Fruit fly (Drosophila melanogaster) whole organism, embryonic: ENCODE results near the gene CG43439.

Source experiments
- Atf6 ChIP-seq: fragments of 200-800 bp; sonication (Bioruptor generic); IDR thresholded peaks from 2 replicates; pipeline ENCODE4 v1.3.6; 2022; ENCODE audit warnings: missing biosample characterization, missing genetic modification characterization
- Bgb ChIP-seq: fragments of 200-800 bp; sonication (Bioruptor generic); IDR thresholded peaks from 2 replicates; pipeline ENCODE4 v1.3.6; 2022; ENCODE audit warnings: missing biosample characterization, missing genetic modification characterization; ENCODE audit not compliant: partially characterized antibody
- CG10267 ChIP-seq: fragments of 200-800 bp; sonication (Bioruptor generic); optimal IDR thresholded peaks from 2 replicates; lab custom pipeline; 2018; ENCODE audit warnings: missing biosample characterization, mild to moderate bottlenecking, missing genetic modification characterization, moderate library complexity
- CG10543 ChIP-seq: fragments of 200-800 bp; sonication (Bioruptor generic); optimal IDR thresholded peaks from 3 replicates; lab custom pipeline; 2017; ENCODE audit warnings: missing biosample characterization, mild to moderate bottlenecking, missing genetic modification characterization, moderate library complexity
- CG10979 ChIP-seq: fragments of 200-800 bp; sonication (Bioruptor generic); optimal IDR thresholded peaks from 2 replicates; lab custom pipeline; 2018; ENCODE audit warnings: missing biosample characterization, mild to moderate bottlenecking, missing genetic modification characterization, moderate library complexity
- CG14441 ChIP-seq: fragments of 200-800 bp; sonication (Bioruptor generic); IDR thresholded peaks from 2 replicates; pipeline ENCODE4 v1.3.6; 2022; ENCODE audit warnings: missing biosample characterization, missing genetic modification characterization
- CG14667 ChIP-seq: fragments of 200-800 bp; sonication (Bioruptor generic); IDR thresholded peaks from 2 replicates; pipeline ENCODE4 v1.3.6; 2022; ENCODE audit warnings: missing biosample characterization, missing genetic modification characterization
- CG15073 ChIP-seq: fragments of 200-800 bp; sonication (Bioruptor generic); optimal IDR thresholded peaks from 2 replicates; lab custom pipeline; 2016; ENCODE audit warnings: missing biosample characterization, missing genetic modification characterization
- CG17568 ChIP-seq: fragments of 200-800 bp; sonication (Bioruptor generic); optimal IDR thresholded peaks from 2 replicates; lab custom pipeline; 2018; ENCODE audit warnings: missing biosample characterization, mild to moderate bottlenecking, missing genetic modification characterization, moderate library complexity
- CG18262 ChIP-seq: fragments of 200-800 bp; optimal IDR thresholded peaks from 3 replicates; lab custom pipeline; 2019; ENCODE audit warnings: missing biosample characterization, mild to moderate bottlenecking, missing genetic modification characterization, moderate library complexity
- CG30403 ChIP-seq: fragments of 200-800 bp; sonication (Bioruptor generic); optimal IDR thresholded peaks from 3 replicates; lab custom pipeline; 2016; ENCODE audit warnings: missing biosample characterization, missing genetic modification characterization
- CG31388 ChIP-seq: fragments of 200-800 bp; sonication (Bioruptor generic); optimal IDR thresholded peaks from 2 replicates; lab custom pipeline; 2016; ENCODE audit warnings: missing biosample characterization, missing genetic modification characterization
- CG3163 ChIP-seq: fragments of 200-800 bp; sonication (Bioruptor generic); optimal IDR thresholded peaks from 3 replicates; lab custom pipeline; 2016; ENCODE audit warnings: missing biosample characterization, missing genetic modification characterization
- CG4360 ChIP-seq: fragments of 200-800 bp; sonication (Bioruptor generic); IDR thresholded peaks from 2 replicates; pipeline ENCODE4 v1.3.6; 2022; ENCODE audit warnings: missing biosample characterization, missing genetic modification characterization
- CG4617 ChIP-seq: fragments of 200-800 bp; sonication (Bioruptor generic); optimal IDR thresholded peaks from 3 replicates; lab custom pipeline; 2016; ENCODE audit warnings: missing biosample characterization, missing genetic modification characterization, borderline replicate concordance
- CG4707 ChIP-seq: fragments of 200-800 bp; sonication (Bioruptor generic); optimal IDR thresholded peaks from 2 replicates; lab custom pipeline; 2018; ENCODE audit warnings: missing biosample characterization, mild to moderate bottlenecking, missing genetic modification characterization, moderate library complexity
- CG6254 ChIP-seq: fragments of 200-800 bp; sonication (Bioruptor generic); optimal IDR thresholded peaks from 3 replicates; lab custom pipeline; 2017; ENCODE audit warnings: mild to moderate bottlenecking, missing biosample characterization, missing genetic modification reagents, missing genetic modification characterization
- CG7963 ChIP-seq: fragments of 200-800 bp; sonication (Bioruptor generic); IDR thresholded peaks from 3 replicates; pipeline ENCODE4 v1.3.6; 2022; ENCODE audit warnings: missing biosample characterization, missing genetic modification characterization; ENCODE audit not compliant: partially characterized antibody
- CG9817 ChIP-seq: fragments of 200-800 bp; sonication (Bioruptor generic); optimal IDR thresholded peaks from 2 replicates; lab custom pipeline; 2018; ENCODE audit warnings: missing biosample characterization, mild to moderate bottlenecking, missing genetic modification characterization, moderate library complexity
- CkIIα-i1 ChIP-seq: fragments of 200-800 bp; sonication (Bioruptor generic); IDR thresholded peaks from 2 replicates; pipeline ENCODE4 v1.3.6; 2022; ENCODE audit warnings: missing biosample characterization, missing genetic modification characterization
- D ChIP-seq, 2 experiments: fragments of 200-800 bp in 1 of 2; fragments of >200 bp in 1 of 2; sonication (Bioruptor generic) in 1 of 2; optimal IDR thresholded peaks; 2 replicates in 1 of 2; 3 replicates in 1 of 2; lab custom pipeline; 2017; ENCODE audit warnings: mild to moderate bottlenecking in 1 of 2, missing biosample characterization in 1 of 2, missing genetic modification characterization in 1 of 2, missing genetic modification reagents in 1 of 2
- Deaf1 ChIP-seq: fragments of 200-800 bp; optimal IDR thresholded peaks from 3 replicates; lab custom pipeline; 2019; ENCODE audit warnings: missing biosample characterization, mild to moderate bottlenecking, missing genetic modification characterization, moderate library complexity
- Ets65A ChIP-seq: fragments of 200-800 bp; sonication (Bioruptor generic); peaks from one replicate; lab custom pipeline; 2016; ENCODE audit warnings: missing biosample characterization, missing genetic modification characterization
- HLH54F ChIP-seq: fragments of 200-800 bp; sonication (Bioruptor generic); optimal IDR thresholded peaks from 3 replicates; lab custom pipeline; 2016; ENCODE audit warnings: missing biosample characterization, missing genetic modification characterization
- Hey ChIP-seq: fragments of 200-800 bp; sonication (Bioruptor generic); optimal IDR thresholded peaks from 3 replicates; lab custom pipeline; 2018; ENCODE audit warnings: missing biosample characterization, mild to moderate bottlenecking, missing genetic modification characterization
- Mrtf ChIP-seq: fragments of 200-800 bp; sonication (Bioruptor generic); IDR thresholded peaks from 3 replicates; pipeline ENCODE4 v1.3.6; 2022; ENCODE audit warnings: missing biosample characterization, missing genetic modification characterization
- Six4 ChIP-seq: fragments of 200-800 bp; sonication (Bioruptor generic); optimal IDR thresholded peaks from 2 replicates; lab custom pipeline; 2016; ENCODE audit warnings: missing biosample characterization, missing genetic modification characterization
- Trl ChIP-seq, 3 experiments: fragments of >200 bp in 2 of 3; fragments of 200-800 bp in 1 of 3; sonication (Bioruptor generic) in 1 of 3; optimal IDR thresholded peaks; 2 replicates in 1 of 3; 3 replicates in 2 of 3; lab custom pipeline; 2016 to 2017; ENCODE audit warnings: missing biosample characterization in 1 of 3, missing genetic modification characterization in 1 of 3
- Xrp1 ChIP-seq: fragments of 200-800 bp; sonication (Bioruptor generic); IDR thresholded peaks from 2 replicates; pipeline ENCODE4 v1.3.6; 2022; ENCODE audit warnings: missing biosample characterization, missing genetic modification characterization
- ara ChIP-seq: fragments of 200-800 bp; sonication (Bioruptor generic); IDR thresholded peaks from 2 replicates; pipeline ENCODE4 v1.3.6; 2022; ENCODE audit warnings: missing biosample characterization, missing genetic modification characterization
- bab2 ChIP-seq: fragments of 200-800 bp; sonication (Bioruptor generic); optimal IDR thresholded peaks from 2 replicates; lab custom pipeline; 2016; ENCODE audit warnings: missing biosample characterization, missing genetic modification characterization
- croc ChIP-seq: fragments of 200-800 bp; sonication (Bioruptor generic); conservative IDR thresholded peaks from 3 replicates; pipeline ENCODE4 v1.3.6; 2022; ENCODE audit warnings: missing biosample characterization, missing genetic modification characterization
- disco-r ChIP-seq: fragments of 200-800 bp; sonication (Bioruptor generic); optimal IDR thresholded peaks from 2 replicates; lab custom pipeline; 2016; ENCODE audit warnings: missing biosample characterization, missing genetic modification characterization
- dmrt11E ChIP-seq: fragments of 200-800 bp; sonication (Bioruptor generic); optimal IDR thresholded peaks from 3 replicates; lab custom pipeline; 2018; ENCODE audit warnings: missing biosample characterization, mild to moderate bottlenecking, missing genetic modification characterization, moderate library complexity
- emc ChIP-seq: fragments of 200-800 bp; sonication (Bioruptor generic); optimal IDR thresholded peaks from 2 replicates; lab custom pipeline; 2016; ENCODE audit warnings: missing biosample characterization, missing genetic modification characterization
- fru ChIP-seq: fragments of >200 bp; optimal IDR thresholded peaks from 2 replicates; lab custom pipeline; 2017
- gce ChIP-seq: fragments of 200-800 bp; sonication (Bioruptor generic); IDR thresholded peaks from 3 replicates; pipeline ENCODE4 v1.3.6; 2022; ENCODE audit warnings: missing biosample characterization, missing genetic modification characterization
- gem ChIP-seq: fragments of 200-800 bp; sonication (Bioruptor generic); optimal IDR thresholded peaks from 2 replicates; lab custom pipeline; 2019; ENCODE audit warnings: missing biosample characterization, mild to moderate bottlenecking, missing genetic modification characterization, moderate library complexity
- lola ChIP-seq, 3 experiments: fragments of >200 bp in 2 of 3; fragments of 200-800 bp in 1 of 3; sonication (Bioruptor generic) in 1 of 3; optimal IDR thresholded peaks; 2 replicates each; lab custom pipeline; 2017 to 2019; ENCODE audit warnings: missing biosample characterization in 3 of 3, missing genetic modification characterization in 3 of 3, mild to moderate bottlenecking in 1 of 3, moderate library complexity in 1 of 3
- mam ChIP-seq: fragments of 200-800 bp; sonication (Bioruptor generic); optimal IDR thresholded peaks from 3 replicates; lab custom pipeline; 2016; ENCODE audit warnings: missing biosample characterization, missing genetic modification characterization
- prd ChIP-seq, 3 experiments: fragments of >200 bp in 2 of 3; fragments of 200-800 bp in 1 of 3; sonication (Bioruptor generic) in 1 of 3; optimal IDR thresholded peaks in 2 of 3; IDR thresholded peaks in 1 of 3; 2 replicates in 2 of 3; 3 replicates in 1 of 3; pipeline versions ENCODE4 v1.3.6 to Lab custom; 2017 to 2022; ENCODE audit warnings: missing biosample characterization in 1 of 3, missing genetic modification characterization in 1 of 3
- psq ChIP-seq: fragments of 200-800 bp; sonication (Bioruptor generic); optimal IDR thresholded peaks from 2 replicates; lab custom pipeline; 2017; ENCODE audit warnings: missing biosample characterization, missing genetic modification characterization
- salm ChIP-seq: fragments of 200-800 bp; sonication (Bioruptor generic); optimal IDR thresholded peaks from 2 replicates; lab custom pipeline; 2018; ENCODE audit warnings: missing biosample characterization, mild to moderate bottlenecking, missing genetic modification characterization
- sd ChIP-seq: fragments of 200-800 bp; sonication (Bioruptor generic); optimal IDR thresholded peaks from 3 replicates; lab custom pipeline; 2018; ENCODE audit warnings: missing biosample characterization, mild to moderate bottlenecking, missing genetic modification characterization, moderate library complexity
- sens-2 ChIP-seq: fragments of 200-800 bp; sonication (Bioruptor generic); IDR thresholded peaks from 2 replicates; pipeline ENCODE4 v1.3.6; 2022; ENCODE audit warnings: missing biosample characterization, missing genetic modification characterization
- tgo ChIP-seq: fragments of 200-800 bp; sonication (Bioruptor generic); IDR thresholded peaks from 3 replicates; pipeline ENCODE4 v1.3.6; 2022; ENCODE audit warnings: missing biosample characterization, missing genetic modification characterization
- tll ChIP-seq, 2 experiments: fragments of 200-800 bp in 1 of 2; fragments of >200 bp in 1 of 2; sonication (Bioruptor generic) in 1 of 2; optimal IDR thresholded peaks; 2 replicates each; lab custom pipeline; 2017 to 2019; ENCODE audit warnings: missing biosample characterization in 2 of 2, missing genetic modification characterization in 2 of 2, mild to moderate bottlenecking in 1 of 2, moderate library complexity in 1 of 2
- trem ChIP-seq: fragments of 200-800 bp; optimal IDR thresholded peaks from 3 replicates; lab custom pipeline; 2019; ENCODE audit warnings: missing biosample characterization, mild to moderate bottlenecking, missing genetic modification characterization, moderate library complexity
- zf30C ChIP-seq: fragments of 200-800 bp; sonication (Bioruptor generic); optimal IDR thresholded peaks from 3 replicates; lab custom pipeline; 2018; ENCODE audit warnings: missing biosample characterization, mild to moderate bottlenecking, missing genetic modification characterization
- zfh1 ChIP-seq: fragments of 200-800 bp; sonication (Bioruptor generic); IDR thresholded peaks from 3 replicates; pipeline ENCODE4 v1.3.6; 2022; ENCODE audit warnings: missing biosample characterization, missing genetic modification characterization

Gene CG43439

dm6 chr3L:6993350-6993749 is 9.0 kb upstream of the CG43439 start (continued):
- TF ChIP-seq Six4 (GFP tag; lab: Kevin White, UChicago) (no peak), Ets65A (GFP tag; lab: Kevin White, UChicago) (peak; percentile 63), CG4707 (GFP tag; lab: Kevin White, UChicago) (no peak), disco-r (GFP tag; lab: Kevin White, UChicago) (no peak), lola (GFP tag; optimal IDR thresholded peaks at IDR 0.05; lab: Kevin White, UChicago) (no peak), Atf6 (GFP tag; lab: Robert Waterston, UW) (no peak), CG18262 (tag; lab: Kevin White, UChicago) (peak; percentile 30), croc (GFP tag; lab: Robert Waterston, UW) (0 out of 3 replicates have a peak, but pooled peaks have one; percentile 19), prd (optimal IDR thresholded peaks at IDR 0.05; lab: Kevin White, UChicago) (no peak), prd (GFP tag; IDR thresholded peaks at IDR 0.05; lab: Robert Waterston, UW) (peak; percentile 36; the same call in 2 of the 3 replicates), tll (GFP tag; optimal IDR thresholded peaks at IDR 0.05; lab: Kevin White, UChicago) (no peak), CG15073 (GFP tag; lab: Kevin White, UChicago) (no peak), Xrp1 (GFP tag; lab: Robert Waterston, UW) (peak; percentile 33; the same call in 1 of the 2 replicates), psq (GFP tag; lab: Kevin White, UChicago) (no peak), gem (tag; lab: Kevin White, UChicago) (peak; percentile 16), CG6254 (GFP tag; lab: Kevin White, UChicago) (no peak), Deaf1 (no peak), fru (lab: Kevin White, UChicago) (no peak), CG30403 (GFP tag; lab: Kevin White, UChicago) (no peak), dmrt11E (tag; lab: Kevin White, UChicago) (peak; percentile 28), tgo (GFP tag; lab: Robert Waterston, UW) (peak; percentile 17; the same call in 1 of the 3 replicates), CG7963 (GFP tag; lab: Robert Waterston, UW) (no peak), CG10979 (tag; lab: Kevin White, UChicago) (peak; percentile 16), trem (tag; lab: Kevin White, UChicago) (no peak), CkIIα-i1 (GFP tag; lab: Robert Waterston, UW) (no peak), ara (GFP tag; lab: Robert Waterston, UW) (0 out of 2 replicates have a peak, but pooled peaks have one; percentile 33), bab2 (GFP tag; lab: Kevin White, UChicago) (no peak), gce (GFP tag; lab: Robert Waterston, UW) (no peak), salm (no peak), Bgb (GFP tag; lab: Robert Waterston, UW) (no peak), CG10267 (no peak), D (optimal IDR thresholded peaks at IDR 0.05; lab: Kevin White, UChicago) (no peak), D (GFP tag; optimal IDR thresholded peaks at IDR 0.05; lab: Kevin White, UChicago) (no peak), zf30C (GFP tag; lab: Kevin White, UChicago) (peak; percentile 44), CG4360 (GFP tag; lab: Robert Waterston, UW) (no peak), CG31388 (GFP tag; lab: Kevin White, UChicago) (no peak)

- TF ChIP-seq sens-2 (GFP tag; lab: Robert Waterston, UW) (no peak), Hey (tag; lab: Kevin White, UChicago) (no peak), mam (GFP tag; lab: Kevin White, UChicago) (no peak), CG10543 (GFP tag; lab: Kevin White, UChicago) (no peak), Mrtf (no peak), CG17568 (GFP tag; lab: Kevin White, UChicago) (no peak), CG14441 (GFP tag; lab: Robert Waterston, UW) (no peak), CG14667 (no peak), sd (tag; lab: Kevin White, UChicago) (peak; percentile 6), CG4617 (no peak), CG9817 (no peak), Trl (optimal IDR thresholded peaks at IDR 0.05; lab: Kevin White, UChicago) (peak; percentile 1 to 26), Trl (GFP tag; optimal IDR thresholded peaks at IDR 0.05; lab: Kevin White, UChicago) (no peak), zfh1 (GFP tag; lab: Robert Waterston, UW) (no peak), CG3163 (GFP tag; lab: Kevin White, UChicago) (no peak), emc (GFP tag; lab: Kevin White, UChicago) (no peak), HLH54F (GFP tag; lab: Kevin White, UChicago) (no peak)
Measured at dm6 chr3L:6990288-6990687, 5.9 kb upstream of the CG43439 start, which contains the start of gene bin. TSS of gene bin (plus strand) at chr3L:6990622.
